Worm (Caenorhabditis elegans): Measurements from ENCODE around the gene mlt-11.

Gene mlt-11

DNA sequence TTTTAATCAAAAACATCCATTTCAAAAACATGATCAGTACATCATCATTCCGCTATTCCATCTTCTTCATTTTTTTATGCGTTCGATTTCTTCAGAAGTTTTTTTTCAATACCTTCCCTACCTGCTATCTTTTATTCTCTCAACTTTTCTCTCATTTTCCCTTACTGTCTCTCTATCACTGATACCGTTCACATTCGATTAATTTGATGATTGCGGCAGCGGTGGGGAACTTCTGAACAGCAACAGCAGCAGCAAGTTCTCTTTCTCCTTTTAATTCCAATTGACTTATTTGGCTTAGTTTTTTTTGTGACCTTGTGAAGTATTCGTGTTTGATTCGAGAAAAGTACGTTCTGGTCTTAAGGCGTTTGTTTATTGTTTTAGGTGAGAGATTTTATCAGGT is 18.1 kb upstream of the mlt-11 start:
- no peak for TF ChIP-seq tlf-1 (GFP tag; optimal IDR thresholded peaks at IDR 0.05)
- no peak for TF ChIP-seq ccch-3 (GFP tag; optimal IDR thresholded peaks at IDR 0.05)
- no peak for TF ChIP-seq dox-1 (GFP tag; IDR thresholded peaks at IDR 0.05)
- no peak for TF ChIP-seq bed-2 (GFP tag; IDR thresholded peaks at IDR 0.05)
- no peak for TF ChIP-seq F10E7.11 (tag; optimal IDR thresholded peaks at IDR 0.05)
- no peak for TF ChIP-seq hmg-1.2 (GFP tag; IDR thresholded peaks at IDR 0.05)
- TF ChIP-seq madf-6 (GFP tag; IDR thresholded peaks at IDR 0.05) = no peak
- no peak for TF ChIP-seq sea-2 (GFP tag; IDR thresholded peaks at IDR 0.05)
- TF ChIP-seq let-526 (GFP tag; IDR thresholded peaks at IDR 0.05) = no peak
- TF ChIP-seq egl-18 (GFP tag; IDR thresholded peaks at IDR 0.05) = no peak
- no peak for TF ChIP-seq dpl-1 (GFP tag; optimal IDR thresholded peaks at IDR 0.05)
- no peak for TF ChIP-seq rec-8 (tag; optimal IDR thresholded peaks at IDR 0.05)
- no peak for TF ChIP-seq ceh-91 (GFP tag; IDR thresholded peaks at IDR 0.05)
- no peak for TF ChIP-seq ztf-26 (tag; optimal IDR thresholded peaks at IDR 0.05)
- TF ChIP-seq mes-4 (tag; optimal IDR thresholded peaks at IDR 0.05) = no peak

DNA sequence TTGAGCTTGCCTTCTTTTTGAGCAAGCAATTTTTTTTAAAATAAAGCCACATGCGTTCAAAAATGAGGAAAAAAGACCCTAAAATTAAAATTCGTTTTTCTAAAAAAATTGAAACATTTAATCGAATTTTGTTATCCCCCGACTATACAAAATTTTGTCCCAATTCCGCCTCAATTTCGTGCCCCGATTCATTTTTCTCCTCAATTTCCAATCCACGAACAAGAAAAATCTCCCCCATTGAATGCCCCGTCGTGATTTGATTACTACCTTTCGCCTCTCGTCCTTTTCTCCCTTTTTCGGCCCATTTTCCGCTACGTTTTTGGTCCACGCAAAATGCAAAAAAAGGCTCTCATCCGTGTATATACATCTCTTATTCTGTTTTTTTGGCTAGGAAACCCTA is 15.1 kb upstream of the mlt-11 start:
- TF ChIP-seq ZK185.1 (tag; optimal IDR thresholded peaks at IDR 0.05; ENCODE audit: poor library complexity, severe bottlenecking) (no peak), ceh-91 (GFP tag; IDR thresholded peaks at IDR 0.05) (no peak), him-1 (tag; optimal IDR thresholded peaks at IDR 0.05) (no peak), snpc-4 (GFP tag; optimal IDR thresholded peaks at IDR 0.05) (no peak), snpc-4 (tag; optimal IDR thresholded peaks at IDR 0.05) (no peak), zim-3 (tag; optimal IDR thresholded peaks at IDR 0.05) (no peak), lin-26 (GFP tag; IDR thresholded peaks at IDR 0.05) (no peak), F33H1.4 (GFP tag; IDR thresholded peaks at IDR 0.05) (no peak), lin-40 (tag; optimal IDR thresholded peaks at IDR 0.05) (no peak), let-526 (GFP tag; IDR thresholded peaks at IDR 0.05) (no peak), attf-3 (GFP tag; conservative IDR thresholded peaks at IDR 0.05) (no peak), Y95B8A.8 (GFP tag; IDR thresholded peaks at IDR 0.05) (no peak), ceh-79 (tag; optimal IDR thresholded peaks at IDR 0.05) (no peak), K12H6.12 (tag; optimal IDR thresholded peaks at IDR 0.05) (no peak), ztf-6 (GFP tag; IDR thresholded peaks at IDR 0.05) (no peak), T07F8.4 (tag; optimal IDR thresholded peaks at IDR 0.05) (no peak), hmg-20 (GFP tag; IDR thresholded peaks at IDR 0.05) (no peak), tbx-9 (tag; optimal IDR thresholded peaks at IDR 0.05; ENCODE audit: borderline replicate concordance) (no peak), B0035.1 (tag; optimal IDR thresholded peaks at IDR 0.05) (no peak)

DNA sequence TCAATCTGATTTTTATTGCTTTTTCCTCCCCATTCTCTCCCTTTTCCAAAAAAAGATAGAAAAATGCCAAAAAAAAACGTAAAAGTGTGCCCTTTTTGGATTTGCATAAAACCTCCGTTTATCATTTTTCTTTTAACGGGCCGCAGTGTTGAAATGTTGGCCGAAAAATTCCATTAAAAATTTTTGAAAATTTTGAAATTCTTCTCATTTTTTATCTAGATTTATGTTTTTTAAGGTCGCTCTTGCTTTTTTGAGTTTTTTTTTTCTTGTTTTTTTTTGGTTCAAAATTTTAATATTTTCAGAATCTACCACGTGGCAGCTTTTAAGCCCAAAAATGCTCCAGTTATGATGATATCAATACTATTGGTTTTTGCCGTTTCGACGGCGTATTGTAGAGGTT is 12.7 kb upstream of the mlt-11 start, which contains the start of gene mnr-1:
Gene mnr-1, plus strand, starts transcription at position 301 of the 400 bp plus-strand sequence.
- TF ChIP-seq lin-35 (GFP tag; optimal IDR thresholded peaks at IDR 0.05) = no peak
- no peak for TF ChIP-seq T07F8.4 (tag; optimal IDR thresholded peaks at IDR 0.05)
- no peak for TF ChIP-seq lag-1 (GFP tag; IDR thresholded peaks at IDR 0.05)
- TF ChIP-seq C17E4.6 (GFP tag; IDR thresholded peaks at IDR 0.05) = no peak

ce11 chrV:20655174-20655573 is 11.8 kb upstream of the mlt-11 start:
- TF ChIP-seq bed-1 (GFP tag; IDR thresholded peaks at IDR 0.05) (0 out of 2 replicates have a peak, but pooled peaks have one; percentile 50), T26A5.8 (tag; optimal IDR thresholded peaks at IDR 0.05) (no peak), rpc-1 (optimal IDR thresholded peaks at IDR 0.05) (no peak), rpc-1 (tag; optimal IDR thresholded peaks at IDR 0.05) (peak; percentile 27), zim-3 (tag; optimal IDR thresholded peaks at IDR 0.05) (no peak), repo-1 (tag; optimal IDR thresholded peaks at IDR 0.05) (no peak), lir-1 (GFP tag; conservative IDR thresholded peaks at IDR 0.05) (no peak), madf-6 (GFP tag; IDR thresholded peaks at IDR 0.05) (no peak)

All from whole organism, young adult.